Worm (Caenorhabditis elegans) whole organism, young adult: Measurements from ENCODE around the gene acl-9.

Experiments used
- D2030.7 ChIP-seq: fragments of 200-800 bp; sonication (Bioruptor generic); IDR thresholded peaks from 2 replicates; pipeline ENCODE4 v1.3.6; 2022; ENCODE audit warnings: missing genetic modification reagents, missing genetic modification characterization, missing compliant biosample characterization
- F33H1.4 ChIP-seq: fragments of 200-800 bp; sonication (Bioruptor generic); IDR thresholded peaks from 2 replicates; pipeline ENCODE4 v1.3.6; 2022; ENCODE audit warnings: missing genetic modification reagents, missing genetic modification characterization, missing compliant biosample characterization
- K11D2.4 ChIP-seq: fragments of 200-800 bp; sonication (Bioruptor generic); IDR thresholded peaks from 2 replicates; pipeline ENCODE4 v1.3.6; 2022; ENCODE audit warnings: missing genetic modification reagents, missing genetic modification characterization, missing compliant biosample characterization
- K12H6.12 ChIP-seq: fragments of 200-800 bp; sonication (Bioruptor generic); optimal IDR thresholded peaks from 2 replicates; lab custom pipeline; 2018; ENCODE audit warnings: mild to moderate bottlenecking, missing genetic modification characterization, missing compliant biosample characterization
- ZK185.1 ChIP-seq: sonication (generic microtip); optimal IDR thresholded peaks from 2 replicates; lab custom pipeline; 2016; ENCODE audit warnings: mild to moderate bottlenecking, missing genetic modification characterization, missing compliant biosample characterization; ENCODE audit not compliant: poor library complexity, severe bottlenecking
- ama-1 ChIP-seq, 3 experiments: fragments of 150-350 bp in 1 of 3; sonication (generic microtip) in 2 of 3; optimal IDR thresholded peaks; 2 replicates each; lab custom pipeline; 2014 to 2018; ENCODE audit warnings: missing biosample characterization in 2 of 3, missing genetic modification characterization in 2 of 3, missing genetic modification reagents in 2 of 3
- attf-5 ChIP-seq: fragments of 200-800 bp; sonication (Bioruptor generic); optimal IDR thresholded peaks from 2 replicates; lab custom pipeline; 2018; ENCODE audit warnings: mild to moderate bottlenecking, missing genetic modification characterization, missing compliant biosample characterization
- bed-1 ChIP-seq: fragments of 200-800 bp; sonication (Bioruptor generic); IDR thresholded peaks from 2 replicates; pipeline ENCODE4 v1.3.6; 2022; ENCODE audit warnings: missing genetic modification reagents, missing genetic modification characterization, missing compliant biosample characterization
- ccch-3 ChIP-seq: fragments of 200-800 bp; sonication (Bioruptor generic); optimal IDR thresholded peaks from 2 replicates; lab custom pipeline; 2018; ENCODE audit warnings: mild to moderate bottlenecking, missing genetic modification characterization, missing compliant biosample characterization
- cebp-1 ChIP-seq, 2 experiments: fragments of 200-800 bp in 1 of 2; sonication (Bioruptor generic) in 1 of 2; sonication (generic microtip) in 1 of 2; IDR thresholded peaks in 1 of 2; optimal IDR thresholded peaks in 1 of 2; 2 replicates each; pipeline versions ENCODE4 v1.3.6 to Lab custom; 2017 to 2022; ENCODE audit warnings: missing compliant biosample characterization in 2 of 2, missing genetic modification characterization in 2 of 2, mild to moderate bottlenecking in 1 of 2, missing genetic modification reagents in 1 of 2, moderate library complexity in 1 of 2
- ceh-27 ChIP-seq: fragments of 200-800 bp; sonication (Bioruptor generic); optimal IDR thresholded peaks from 2 replicates; lab custom pipeline; 2018; ENCODE audit warnings: mild to moderate bottlenecking, missing genetic modification characterization, moderate library complexity, missing compliant biosample characterization
- ceh-91 ChIP-seq: fragments of 200-800 bp; sonication (Bioruptor generic); IDR thresholded peaks from 2 replicates; pipeline ENCODE4 v1.3.6; 2022; ENCODE audit warnings: missing genetic modification reagents, missing genetic modification characterization, missing compliant biosample characterization
- dox-1 ChIP-seq: fragments of 200-800 bp; sonication (Bioruptor generic); IDR thresholded peaks from 2 replicates; pipeline ENCODE4 v1.3.6; 2022; ENCODE audit warnings: missing genetic modification reagents, missing genetic modification characterization, missing compliant biosample characterization
- efl-1 ChIP-seq: fragments of 150-350 bp; optimal IDR thresholded peaks from 2 replicates; lab custom pipeline; 2014; ENCODE audit warnings: missing biosample characterization, missing genetic modification reagents, missing genetic modification characterization
- ets-4 ChIP-seq: fragments of 200-800 bp; sonication (Bioruptor generic); optimal IDR thresholded peaks from 2 replicates; lab custom pipeline; 2018; ENCODE audit warnings: mild to moderate bottlenecking, missing genetic modification characterization, missing compliant biosample characterization
- gei-17 ChIP-seq: fragments of 200-800 bp; sonication (Bioruptor generic); optimal IDR thresholded peaks from 2 replicates; lab custom pipeline; 2018; ENCODE audit warnings: mild to moderate bottlenecking, missing genetic modification characterization, missing compliant biosample characterization
- let-526 ChIP-seq: fragments of 200-800 bp; sonication (Bioruptor generic); IDR thresholded peaks from 2 replicates; pipeline ENCODE4 v1.3.6; 2022; ENCODE audit warnings: missing genetic modification reagents, missing genetic modification characterization, missing compliant biosample characterization
- let-607 ChIP-seq, 2 experiments: fragments of 200-800 bp in 1 of 2; sonication (Bioruptor generic) in 1 of 2; sonication (generic microtip) in 1 of 2; optimal IDR thresholded peaks; 2 replicates each; lab custom pipeline; 2016 to 2018; ENCODE audit warnings: mild to moderate bottlenecking in 2 of 2, missing compliant biosample characterization in 2 of 2, missing genetic modification characterization in 2 of 2, moderate library complexity in 2 of 2, missing genotype in 1 of 2
- lin-26 ChIP-seq: fragments of 200-800 bp; sonication (Bioruptor generic); IDR thresholded peaks from 2 replicates; pipeline ENCODE4 v1.3.6; 2022; ENCODE audit warnings: missing genetic modification reagents, missing genetic modification characterization, missing compliant biosample characterization
- lin-54 ChIP-seq: fragments of 200-800 bp; sonication (Bioruptor generic); optimal IDR thresholded peaks from 2 replicates; lab custom pipeline; 2018; ENCODE audit warnings: mild to moderate bottlenecking, missing genetic modification characterization, missing compliant biosample characterization
- lsl-1 ChIP-seq: fragments of 200-800 bp; sonication (Bioruptor generic); optimal IDR thresholded peaks from 2 replicates; lab custom pipeline; 2018; ENCODE audit warnings: mild to moderate bottlenecking, missing genetic modification characterization, moderate library complexity, missing compliant biosample characterization
- madf-10 ChIP-seq: sonication (generic microtip); optimal IDR thresholded peaks from 2 replicates; lab custom pipeline; 2016; ENCODE audit warnings: mild to moderate bottlenecking, missing genetic modification characterization, missing compliant biosample characterization
- madf-6 ChIP-seq: fragments of 200-800 bp; sonication (Bioruptor generic); IDR thresholded peaks from 2 replicates; pipeline ENCODE4 v1.3.6; 2022; ENCODE audit warnings: missing genetic modification reagents, missing genetic modification characterization, missing compliant biosample characterization
- madf-8 ChIP-seq: fragments of 200-800 bp; sonication (Bioruptor generic); conservative IDR thresholded peaks from 2 replicates; pipeline ENCODE4 v1.3.6; 2022; ENCODE audit warnings: missing genetic modification reagents, missing genetic modification characterization, missing compliant biosample characterization
- mcd-1 ChIP-seq: fragments of 200-800 bp; sonication (Bioruptor generic); IDR thresholded peaks from 2 replicates; pipeline ENCODE4 v1.3.6; 2022; ENCODE audit warnings: missing genetic modification reagents, missing genetic modification characterization, missing compliant biosample characterization
- nfyb-1 ChIP-seq: fragments of 200-800 bp; sonication (Bioruptor generic); IDR thresholded peaks from 2 replicates; pipeline ENCODE4 v1.3.6; 2022; ENCODE audit warnings: missing genetic modification reagents, missing genetic modification characterization, missing compliant biosample characterization
- nhr-80 ChIP-seq: sonication (generic microtip); optimal IDR thresholded peaks from 2 replicates; lab custom pipeline; 2016; ENCODE audit warnings: missing genetic modification characterization, missing compliant biosample characterization
- pbrm-1 ChIP-seq: fragments of 200-800 bp; sonication (Bioruptor generic); IDR thresholded peaks from 2 replicates; pipeline ENCODE4 v1.3.6; 2022; ENCODE audit warnings: missing genetic modification reagents, missing genetic modification characterization, missing compliant biosample characterization
- rcor-1 ChIP-seq: fragments of 200-800 bp; sonication (Bioruptor generic); IDR thresholded peaks from 2 replicates; pipeline ENCODE4 v1.3.6; 2022; ENCODE audit warnings: missing genetic modification reagents, missing genetic modification characterization, missing compliant biosample characterization
- snpc-4 ChIP-seq, 5 experiments: fragments of 150-350 bp in 1 of 5; sonication (generic microtip) in 4 of 5; optimal IDR thresholded peaks; 2 replicates each; lab custom pipeline; 2014 to 2018; ENCODE audit warnings: missing genetic modification characterization in 5 of 5, missing biosample characterization in 3 of 5, antibody characterized with exemption in 2 of 5, mild to moderate bottlenecking in 2 of 5, missing compliant biosample characterization in 2 of 5, missing genotype in 2 of 5, moderate library complexity in 2 of 5, missing genetic modification reagents in 1 of 5
- somi-1 ChIP-seq: fragments of 200-800 bp; sonication (Bioruptor generic); optimal IDR thresholded peaks from 2 replicates; lab custom pipeline; 2018; ENCODE audit warnings: mild to moderate bottlenecking, missing genetic modification characterization, missing compliant biosample characterization
- unc-130 ChIP-seq: sonication (generic microtip); optimal IDR thresholded peaks from 2 replicates; lab custom pipeline; 2016; ENCODE audit warnings: missing genetic modification reagents, missing genetic modification characterization, missing compliant biosample characterization
- xnd-1 ChIP-seq: sonication (generic microtip); optimal IDR thresholded peaks from 2 replicates; lab custom pipeline; 2016; ENCODE audit warnings: missing genotype, missing genetic modification reagents, missing genetic modification characterization, missing compliant biosample characterization
- zim-3 ChIP-seq: sonication (generic microtip); optimal IDR thresholded peaks from 2 replicates; lab custom pipeline; 2017; ENCODE audit warnings: mild to moderate bottlenecking, missing genetic modification characterization, moderate library complexity, missing compliant biosample characterization
- ztf-25 ChIP-seq: fragments of 200-800 bp; sonication (Bioruptor generic); IDR thresholded peaks from 2 replicates; pipeline ENCODE4 v1.3.6; 2022; ENCODE audit warnings: missing genetic modification reagents, missing genetic modification characterization, missing compliant biosample characterization

acl-9 gene

DNA sequence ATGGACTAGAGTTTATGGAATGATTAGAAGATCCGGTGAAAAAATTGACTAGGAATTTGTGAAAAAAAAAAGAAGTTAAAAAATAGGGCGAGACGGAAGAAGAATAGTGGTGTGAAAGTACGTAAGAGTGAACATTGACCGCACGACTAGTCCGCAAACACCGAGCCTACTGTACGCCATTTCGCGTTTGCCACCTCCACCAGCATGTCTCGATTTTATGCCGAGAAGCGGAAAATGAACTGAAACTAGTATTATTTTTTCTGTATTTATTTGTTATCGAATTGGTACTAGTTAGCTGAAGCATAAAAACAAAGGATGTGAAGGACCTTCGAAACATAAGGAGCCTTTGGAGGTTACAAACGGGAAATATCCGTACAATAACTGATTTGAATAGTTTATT lies 25.6 kb upstream of the acl-9 start (continued):
- TF ChIP-seq unc-130 (GFP tag; lab: Kevin White, UChicago): no peak
- no peak for TF ChIP-seq madf-8 (GFP tag; lab: Robert Waterston, UW)

DNA sequence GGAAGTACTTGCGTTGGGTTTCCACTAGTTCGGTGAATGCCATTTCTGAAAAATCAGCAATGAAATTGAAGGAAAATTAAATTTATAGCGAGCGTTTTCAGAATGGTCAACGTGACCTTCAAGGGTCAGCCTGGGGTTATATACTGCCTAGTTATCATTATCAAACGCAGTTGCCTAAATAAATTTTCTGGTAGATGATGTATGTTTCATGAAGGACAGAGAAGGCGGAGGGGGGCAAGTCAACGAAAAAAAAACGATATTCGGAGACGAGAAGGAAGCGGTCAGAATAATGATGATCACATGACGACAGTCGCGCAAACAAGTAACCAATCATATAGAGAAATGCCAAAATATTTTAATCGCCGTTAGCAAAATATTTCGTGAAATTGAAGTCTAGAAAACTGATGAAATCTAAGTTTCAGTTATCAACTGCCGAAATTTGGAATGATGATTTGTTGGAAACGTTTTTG lies 23.1 kb upstream of the acl-9 start, which contains the start of gene alh-4:
Gene alh-4 (minus strand): TSS at position 51 of the 470 bp plus-strand sequence.
- TF ChIP-seq cebp-1 (GFP tag; IDR thresholded peaks at IDR 0.05; lab: Robert Waterston, UW) (no peak), cebp-1 (tag; optimal IDR thresholded peaks at IDR 0.05; lab: Kevin White, UChicago) (peak; percentile 17), bed-1 (GFP tag; lab: Robert Waterston, UW) (no peak)

DNA sequence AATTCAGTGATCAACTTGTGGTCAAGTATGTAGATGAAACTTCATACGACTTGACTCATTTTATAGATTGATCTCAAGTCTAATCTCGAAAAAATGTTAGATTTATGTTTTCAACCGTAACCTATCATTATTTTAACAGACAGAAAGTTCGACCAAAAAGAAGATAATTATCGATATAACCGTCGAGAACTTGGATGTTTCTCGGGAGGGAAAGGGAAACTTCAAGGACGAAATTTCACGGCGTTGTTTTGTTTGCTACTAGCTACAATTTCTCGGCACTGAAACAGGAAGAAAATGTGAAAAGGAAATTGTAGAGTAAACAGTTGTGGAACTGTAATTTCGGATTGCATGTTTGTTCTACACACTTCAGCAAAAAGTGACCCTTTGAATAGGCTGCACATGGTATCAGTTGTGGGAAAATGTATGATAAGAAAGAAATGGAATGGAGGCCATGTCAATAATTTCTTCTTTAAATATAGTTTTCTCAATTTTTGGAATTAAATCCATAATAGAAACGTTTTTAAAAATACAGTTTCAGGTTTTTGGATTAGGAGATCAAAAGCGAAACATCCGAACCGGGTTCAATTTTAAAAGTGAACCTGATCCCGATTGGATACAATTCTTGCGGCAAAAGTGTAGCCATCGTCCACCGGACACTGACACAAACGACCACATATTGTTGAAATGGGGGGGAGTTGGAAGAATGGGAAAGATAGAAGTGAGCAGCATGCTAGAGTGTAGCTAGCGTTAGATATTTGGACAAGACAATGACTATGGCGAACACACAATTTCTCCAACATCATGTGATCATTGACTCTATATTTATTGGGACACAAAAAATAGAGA lies 22.3 kb upstream of the acl-9 start:
- TF ChIP-seq F33H1.4 (GFP tag; lab: Robert Waterston, UW) (0 out of 2 replicates have a peak, but pooled peaks have one; percentile 9), nhr-80 (tag; lab: Kevin White, UChicago) (peak; percentile 71), cebp-1 (GFP tag; IDR thresholded peaks at IDR 0.05; lab: Robert Waterston, UW) (no peak), cebp-1 (tag; optimal IDR thresholded peaks at IDR 0.05; lab: Kevin White, UChicago) (peak; percentile 48), ama-1 (optimal IDR thresholded peaks at IDR 0.05; lab: Kevin White, UChicago) (no peak), ama-1 (GFP tag; optimal IDR thresholded peaks at IDR 0.05; lab: Kevin White, UChicago) (peak in 1 of 2 experiments; percentile 8), let-526 (no peak), nfyb-1 (GFP tag; lab: Robert Waterston, UW) (peak; percentile 52; the same call in 1 of the 2 replicates), let-607 (tag; optimal IDR thresholded peaks at IDR 0.05; lab: Kevin White, UChicago) (no peak), snpc-4 (GFP tag; optimal IDR thresholded peaks at IDR 0.05; lab: Kevin White, UChicago) (no peak), snpc-4 (tag; optimal IDR thresholded peaks at IDR 0.05; lab: Kevin White, UChicago) (peak in 1 of 4 experiments; percentile 1)

DNA sequence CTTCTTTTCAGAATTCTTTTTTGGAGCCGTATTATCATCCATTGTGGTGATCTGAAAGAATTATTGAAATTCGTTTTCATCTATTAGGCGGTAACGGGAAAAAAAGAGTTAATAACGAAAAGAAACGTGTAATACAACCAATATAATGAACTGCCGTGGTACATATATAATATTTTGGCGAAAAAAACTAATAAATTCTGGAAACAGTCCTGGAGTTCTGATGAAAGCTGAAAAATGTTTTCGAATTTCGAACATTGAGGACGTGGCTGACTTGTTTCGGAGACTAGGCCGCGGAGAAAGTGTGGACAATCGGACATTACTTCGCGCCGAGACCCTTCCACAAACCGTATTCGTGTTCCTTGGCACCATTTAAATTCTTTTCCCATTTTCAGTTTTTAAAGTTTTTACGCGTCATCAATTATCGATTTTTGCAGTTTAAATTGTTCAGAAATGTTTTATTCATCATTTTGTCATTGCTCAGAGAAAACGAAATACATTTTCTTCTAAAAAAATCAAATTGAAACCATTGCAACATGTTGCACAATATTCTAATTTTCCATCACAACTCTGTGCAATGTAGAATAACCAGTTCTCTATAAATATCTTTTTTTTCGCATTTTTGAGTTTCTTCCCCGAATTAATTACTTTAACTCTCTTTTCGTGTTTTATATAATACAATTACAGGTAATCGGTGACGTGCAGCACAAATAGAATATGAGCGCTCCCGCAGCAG lies 19.4 kb upstream of the acl-9 start, which contains the start of the genes gad-1 and erfa-1:
Gene gad-1 (minus strand): TSS at position 51 of the 733 bp plus-strand sequence.
Gene erfa-1 (plus strand): TSS at position 683 of the 733 bp plus-strand sequence.
- TF ChIP-seq madf-10 (tag; lab: Kevin White, UChicago): no peak
- TF ChIP-seq ZK185.1 (tag; lab: Kevin White, UChicago): peak; percentile 50
- TF ChIP-seq xnd-1 (tag; lab: Kevin White, UChicago): no peak
- TF ChIP-seq somi-1 (GFP tag; lab: Kevin White, UChicago): no peak
- no peak for TF ChIP-seq lin-26 (GFP tag; lab: Robert Waterston, UW)
- TF ChIP-seq K11D2.4: no peak
- peak; percentile 69 for TF ChIP-seq dox-1 (GFP tag; lab: Robert Waterston, UW)
- TF ChIP-seq pbrm-1 (GFP tag; lab: Robert Waterston, UW): peak; percentile 22; the same call in 1 of the 2 replicates
- TF ChIP-seq gei-17: no peak
- TF ChIP-seq mcd-1 (GFP tag; lab: Robert Waterston, UW): peak; percentile 78
- TF ChIP-seq ceh-91 (GFP tag; lab: Robert Waterston, UW): peak; percentile 51
- no peak for TF ChIP-seq cebp-1 (GFP tag; IDR thresholded peaks at IDR 0.05; lab: Robert Waterston, UW)
- TF ChIP-seq cebp-1 (tag; optimal IDR thresholded peaks at IDR 0.05; lab: Kevin White, UChicago): peak; percentile 26
- peak; percentile 68 for TF ChIP-seq rcor-1 (GFP tag; lab: Robert Waterston, UW)
- peak; percentile 78 for TF ChIP-seq F33H1.4 (GFP tag; lab: Robert Waterston, UW)
- TF ChIP-seq lin-54 (GFP tag; lab: Kevin White, UChicago): peak; percentile 63
- no peak for TF ChIP-seq ets-4
- peak; percentile 67 for TF ChIP-seq efl-1 (GFP tag; lab: Kevin White, UChicago)
- TF ChIP-seq zim-3 (tag; lab: Kevin White, UChicago): no peak
- peak; percentile 3 for TF ChIP-seq K12H6.12
- TF ChIP-seq lsl-1 (GFP tag; lab: Kevin White, UChicago): peak; percentile 77
- TF ChIP-seq nhr-80 (tag; lab: Kevin White, UChicago): peak; percentile 34
- peak; percentile 61 for TF ChIP-seq ceh-27 (GFP tag; lab: Kevin White, UChicago)
- TF ChIP-seq D2030.7 (GFP tag; lab: Robert Waterston, UW): peak; percentile 37; the same call in 1 of the 2 replicates
- TF ChIP-seq ccch-3 (GFP tag; lab: Kevin White, UChicago): no peak
- no peak for TF ChIP-seq snpc-4 (GFP tag; optimal IDR thresholded peaks at IDR 0.05; lab: Kevin White, UChicago)
- peak in 1 of 4 experiments; percentile 28 for TF ChIP-seq snpc-4 (tag; optimal IDR thresholded peaks at IDR 0.05; lab: Kevin White, UChicago)
- TF ChIP-seq ztf-25 (GFP tag; lab: Robert Waterston, UW): 0 out of 2 replicates have a peak, but pooled peaks have one; percentile 47
- peak; percentile 5 to 22 for TF ChIP-seq let-607 (tag; optimal IDR thresholded peaks at IDR 0.05; lab: Kevin White, UChicago)
- peak; percentile 47 for TF ChIP-seq attf-5 (GFP tag; lab: Kevin White, UChicago)
- TF ChIP-seq madf-6: peak; percentile 69
